Fruit fly (Drosophila melanogaster) whole organism, wandering third instar larva: Measurements from ENCODE around the gene CG18476.

Source experiments
- CG32264 ChIP-seq: fragments of 200-800 bp; sonication (Bioruptor generic); optimal IDR thresholded peaks from 2 replicates; lab custom pipeline; 2016; ENCODE audit warnings: missing biosample characterization, missing genetic modification characterization
- Hr83 ChIP-seq: fragments of 200-300 bp; sonication (Bioruptor generic); optimal IDR thresholded peaks from 2 replicates; lab custom pipeline; 2016; ENCODE audit warnings: missing biosample characterization, mild to moderate bottlenecking, missing genetic modification characterization, moderate library complexity; ENCODE audit not compliant: poor library complexity, severe bottlenecking
- Jra ChIP-seq: sonication (Bioruptor generic); optimal IDR thresholded peaks from 2 replicates; lab custom pipeline; 2016; ENCODE audit warnings: missing biosample characterization, missing genetic modification characterization
- h ChIP-seq: fragments of 200-800 bp; sonication (Bioruptor generic); optimal IDR thresholded peaks from 3 replicates; lab custom pipeline; 2016; ENCODE audit warnings: missing biosample characterization, mild to moderate bottlenecking, missing genetic modification characterization
- jim ChIP-seq: fragments of 175-275, 200-325 bp; sonication (Bioruptor generic); optimal IDR thresholded peaks from 2 replicates; lab custom pipeline; 2016; ENCODE audit warnings: missing biosample characterization, mild to moderate bottlenecking, missing genetic modification characterization
- rgr ChIP-seq: fragments of 200-800 bp; sonication (Bioruptor generic); optimal IDR thresholded peaks from 3 replicates; lab custom pipeline; 2016; ENCODE audit warnings: missing biosample characterization, mild to moderate bottlenecking, missing genetic modification characterization
- usp ChIP-seq: fragments of >200 bp; optimal IDR thresholded peaks from 2 replicates; lab custom pipeline; 2017; ENCODE audit warnings: missing biosample characterization, missing genetic modification characterization
- woc ChIP-seq: sonication (Bioruptor generic); optimal IDR thresholded peaks from 2 replicates; lab custom pipeline; 2016; ENCODE audit warnings: missing biosample characterization, mild to moderate bottlenecking, missing genetic modification characterization

dm6 chr3R:11649449-11649848 lies 28.5 kb downstream of the CG18476 start:
- TF ChIP-seq Jra (GFP tag; lab: Kevin White, UChicago) (peak; percentile 74), woc (GFP tag; lab: Kevin White, UChicago) (peak; percentile 62), h (GFP tag; lab: Kevin White, UChicago) (peak; percentile 88), usp (no peak), jim (GFP tag; lab: Kevin White, UChicago) (no peak), CG32264 (GFP tag; lab: Kevin White, UChicago) (peak; percentile 29), Hr83 (GFP tag; lab: Kevin White, UChicago) (peak; percentile 65), rgr (GFP tag; lab: Kevin White, UChicago) (peak; percentile 88)
